Fruit fly (Drosophila melanogaster): ENCODE data around the gene CG9109.
A peak's percentile ranks its signal among the peaks of the same experiment; 100 is the strongest.

dm6 chr2L:6031838-6032237 lies 2.4 kb downstream of the CG9109 start:
- no peak for TF ChIP-seq D1 (tag; optimal IDR thresholded peaks at IDR 0.05)
- TF ChIP-seq Ets98B (GFP tag; IDR thresholded peaks at IDR 0.05), result peak; percentile 69
